Worm (Caenorhabditis elegans): ENCODE measurements around the gene C39F7.5.

Gene C39F7.5

ce11 chrV:1232574-1232973 lies 32.0 kb upstream of the C39F7.5 start:
- no peak for TF ChIP-seq nhr-25 (tag; optimal IDR thresholded peaks at IDR 0.05)
- TF ChIP-seq lin-39 (tag; optimal IDR thresholded peaks at IDR 0.05), result no peak
- TF ChIP-seq egl-5 (tag; optimal IDR thresholded peaks at IDR 0.05), result no peak
- no peak for TF ChIP-seq nhr-237 (tag; optimal IDR thresholded peaks at IDR 0.05)
- TF ChIP-seq mml-1 (tag; optimal IDR thresholded peaks at IDR 0.05), result no peak
- TF ChIP-seq nhr-43 (tag; optimal IDR thresholded peaks at IDR 0.05; ENCODE audit: poor library complexity, severe bottlenecking), result no peak
- no peak for TF ChIP-seq nhr-12 (tag; optimal IDR thresholded peaks at IDR 0.05)
- TF ChIP-seq snpc-4 (tag; optimal IDR thresholded peaks at IDR 0.05), result no peak
- TF ChIP-seq elt-2 (tag; optimal IDR thresholded peaks at IDR 0.05), result no peak
- TF ChIP-seq nhr-11 (tag; optimal IDR thresholded peaks at IDR 0.05), result no peak
- TF ChIP-seq R02D3.7 (tag; optimal IDR thresholded peaks at IDR 0.05), result no peak
- TF ChIP-seq fos-1 (tag; optimal IDR thresholded peaks at IDR 0.05), result no peak
- no peak for TF ChIP-seq mdl-1 (tag; optimal IDR thresholded peaks at IDR 0.05)
- no peak for TF ChIP-seq nhr-23 (tag; optimal IDR thresholded peaks at IDR 0.05)
- TF ChIP-seq nhr-77 (tag; optimal IDR thresholded peaks at IDR 0.05), result no peak

DNA sequence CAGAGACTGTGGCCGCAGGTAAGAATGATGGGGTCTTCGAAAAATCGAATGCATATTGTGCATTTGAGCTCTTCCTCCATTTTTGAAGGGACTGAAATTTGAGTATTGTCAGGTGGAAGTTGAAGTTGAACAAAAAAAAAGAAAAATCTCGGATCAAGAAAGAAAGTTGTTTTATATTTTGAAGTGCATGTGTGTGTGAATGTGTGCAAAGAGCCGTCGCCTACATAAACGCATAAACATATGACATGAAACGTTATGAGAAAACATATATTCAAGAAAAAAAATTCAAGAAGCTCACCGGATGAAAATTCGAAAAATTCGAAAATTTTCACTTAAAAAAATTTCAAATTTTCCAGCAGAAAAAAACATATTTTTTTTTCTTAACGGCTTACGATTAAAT lies 29.2 kb upstream of the C39F7.5 start, which contains the start of gene madd-2:
madd-2 (minus strand) TSS at position 101 of the 400 bp plus-strand sequence.
- TF ChIP-seq skn-1 (tag; optimal IDR thresholded peaks at IDR 0.05) (no peak), egl-5 (tag; optimal IDR thresholded peaks at IDR 0.05) (no peak), nhr-28 (tag; optimal IDR thresholded peaks at IDR 0.05) (no peak), nhr-77 (tag; optimal IDR thresholded peaks at IDR 0.05) (no peak), nhr-11 (tag; optimal IDR thresholded peaks at IDR 0.05) (no peak), nhr-23 (tag; optimal IDR thresholded peaks at IDR 0.05) (no peak)

- TF ChIP-seq eor-1 (tag; optimal IDR thresholded peaks at IDR 0.05) (no peak), nhr-11 (tag; optimal IDR thresholded peaks at IDR 0.05) (no peak), ztf-11 (tag; optimal IDR thresholded peaks at IDR 0.05) (no peak), lin-39 (tag; optimal IDR thresholded peaks at IDR 0.05) (peak; percentile 34), elt-2 (tag; optimal IDR thresholded peaks at IDR 0.05) (no peak), egl-27 (tag; optimal IDR thresholded peaks at IDR 0.05) (no peak), elt-3 (tag; optimal IDR thresholded peaks at IDR 0.05) (no peak), hmg-11 (tag; optimal IDR thresholded peaks at IDR 0.05) (peak; percentile 8), jun-1 (tag; optimal IDR thresholded peaks at IDR 0.05) (no peak), ama-1 (optimal IDR thresholded peaks at IDR 0.05) (no peak), ZK546.5 (tag; optimal IDR thresholded peaks at IDR 0.05) (no peak), mdl-1 (tag; optimal IDR thresholded peaks at IDR 0.05) (no peak), lsy-12 (tag; optimal IDR thresholded peaks at IDR 0.05) (no peak), fos-1 (tag; optimal IDR thresholded peaks at IDR 0.05) (no peak)
Measured at ce11 chrV:1236333-1237068, 28.1 kb upstream of the C39F7.5 start.

ce11 chrV:1242432-1242831 lies 22.1 kb upstream of the C39F7.5 start:
- TF ChIP-seq elt-3 (tag; optimal IDR thresholded peaks at IDR 0.05), result no peak
- TF ChIP-seq nhr-43 (tag; optimal IDR thresholded peaks at IDR 0.05; ENCODE audit: poor library complexity, severe bottlenecking), result no peak
- no peak for TF ChIP-seq nhr-28 (tag; optimal IDR thresholded peaks at IDR 0.05)
- no peak for TF ChIP-seq eor-1 (tag; optimal IDR thresholded peaks at IDR 0.05)
- TF ChIP-seq jun-1 (tag; optimal IDR thresholded peaks at IDR 0.05), result no peak
- no peak for TF ChIP-seq ztf-4 (tag; optimal IDR thresholded peaks at IDR 0.05)
- no peak for TF ChIP-seq fos-1 (tag; optimal IDR thresholded peaks at IDR 0.05)
- no peak for TF ChIP-seq nhr-23 (tag; optimal IDR thresholded peaks at IDR 0.05)
- TF ChIP-seq unc-39 (tag; optimal IDR thresholded peaks at IDR 0.05), result no peak

DNA sequence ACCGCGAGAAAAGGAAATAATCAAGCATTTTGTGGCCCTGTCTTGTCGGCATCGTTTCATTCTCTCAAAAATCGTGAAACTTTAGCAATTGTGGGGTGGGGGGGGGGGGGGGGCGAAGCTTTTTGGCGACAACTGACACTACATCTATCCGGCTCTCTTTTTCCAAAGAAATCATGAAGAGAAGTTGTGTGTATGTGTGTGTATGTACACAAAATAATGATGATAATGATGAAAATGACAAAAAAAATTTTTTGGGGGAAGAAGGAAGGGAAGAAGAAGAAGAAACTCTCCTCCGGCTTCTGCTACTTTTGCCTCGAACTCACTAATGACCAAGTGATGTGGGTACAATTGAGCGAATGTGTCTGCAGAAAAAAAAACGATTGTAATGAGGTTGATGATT lies 21.6 kb upstream of the C39F7.5 start:
- TF ChIP-seq ZK546.5 (tag; optimal IDR thresholded peaks at IDR 0.05) (no peak), fos-1 (tag; optimal IDR thresholded peaks at IDR 0.05) (no peak), eor-1 (tag; optimal IDR thresholded peaks at IDR 0.05) (no peak), nhr-11 (tag; optimal IDR thresholded peaks at IDR 0.05) (no peak), elt-3 (tag; optimal IDR thresholded peaks at IDR 0.05) (no peak), ztf-11 (tag; optimal IDR thresholded peaks at IDR 0.05) (no peak), ceh-28 (tag; optimal IDR thresholded peaks at IDR 0.05) (no peak), ceh-82 (tag; optimal IDR thresholded peaks at IDR 0.05) (no peak)

Data from whole organism, L3 larva.